Fruit fly (Drosophila melanogaster): ENCODE data around the gene Ns1.

The Ns1 gene

DNA sequence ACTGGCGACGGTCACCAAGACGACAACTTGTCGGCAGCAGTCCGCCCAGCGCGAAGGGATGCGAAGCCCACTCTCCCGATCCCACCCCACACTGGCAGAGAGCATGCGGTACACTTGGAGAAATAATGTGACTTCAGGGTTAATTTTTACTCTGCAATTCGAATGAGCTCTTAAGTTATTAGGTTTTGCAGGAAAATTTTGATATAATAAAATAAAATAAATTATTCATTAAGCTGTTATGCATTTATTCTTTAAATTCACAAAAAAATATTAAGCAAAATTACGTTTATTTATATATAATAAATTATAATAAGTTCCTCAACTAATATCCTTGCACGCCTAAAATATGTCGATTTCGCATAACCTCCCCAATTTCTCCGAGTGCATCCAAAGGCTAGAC is 23.6 kb downstream of the Ns1 start:
- TF ChIP-seq Sp1 (GFP tag; optimal IDR thresholded peaks at IDR 0.05) (no peak), rgr (GFP tag; optimal IDR thresholded peaks at IDR 0.05) (peak; percentile 18), foxo (GFP tag; optimal IDR thresholded peaks at IDR 0.05) (peak in 1 of 2 experiments; percentile 4), Abd-B (GFP tag; optimal IDR thresholded peaks at IDR 0.05) (no peak)

DNA sequence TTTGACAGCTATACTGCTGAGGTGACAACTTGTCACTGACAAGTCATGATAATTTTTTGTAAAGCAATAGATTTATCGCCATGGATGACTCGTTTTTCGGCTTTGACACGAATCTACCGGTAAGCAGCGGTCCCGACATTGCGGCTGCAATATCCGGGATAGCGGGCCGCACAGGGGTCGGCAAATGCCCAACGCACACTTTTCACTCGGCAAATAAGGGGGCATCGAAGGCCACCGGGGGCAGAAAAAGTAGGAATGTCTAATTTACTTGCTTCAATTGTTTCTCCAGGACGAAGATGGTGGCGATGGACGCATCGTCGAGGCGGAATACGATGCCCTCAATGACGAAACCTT is 28.9 kb downstream of the Ns1 start:
- no peak for TF ChIP-seq tai (GFP tag; optimal IDR thresholded peaks at IDR 0.05)
- TF ChIP-seq CrebA (GFP tag; optimal IDR thresholded peaks at IDR 0.05; ENCODE audit: borderline replicate concordance): no peak
- no peak for TF ChIP-seq h (GFP tag; optimal IDR thresholded peaks at IDR 0.05)
- TF ChIP-seq Hr83 (GFP tag; optimal IDR thresholded peaks at IDR 0.05; ENCODE audit: poor library complexity, severe bottlenecking): no peak
- TF ChIP-seq dsf (GFP tag; optimal IDR thresholded peaks at IDR 0.05; ENCODE audit: borderline replicate concordance): no peak

DNA sequence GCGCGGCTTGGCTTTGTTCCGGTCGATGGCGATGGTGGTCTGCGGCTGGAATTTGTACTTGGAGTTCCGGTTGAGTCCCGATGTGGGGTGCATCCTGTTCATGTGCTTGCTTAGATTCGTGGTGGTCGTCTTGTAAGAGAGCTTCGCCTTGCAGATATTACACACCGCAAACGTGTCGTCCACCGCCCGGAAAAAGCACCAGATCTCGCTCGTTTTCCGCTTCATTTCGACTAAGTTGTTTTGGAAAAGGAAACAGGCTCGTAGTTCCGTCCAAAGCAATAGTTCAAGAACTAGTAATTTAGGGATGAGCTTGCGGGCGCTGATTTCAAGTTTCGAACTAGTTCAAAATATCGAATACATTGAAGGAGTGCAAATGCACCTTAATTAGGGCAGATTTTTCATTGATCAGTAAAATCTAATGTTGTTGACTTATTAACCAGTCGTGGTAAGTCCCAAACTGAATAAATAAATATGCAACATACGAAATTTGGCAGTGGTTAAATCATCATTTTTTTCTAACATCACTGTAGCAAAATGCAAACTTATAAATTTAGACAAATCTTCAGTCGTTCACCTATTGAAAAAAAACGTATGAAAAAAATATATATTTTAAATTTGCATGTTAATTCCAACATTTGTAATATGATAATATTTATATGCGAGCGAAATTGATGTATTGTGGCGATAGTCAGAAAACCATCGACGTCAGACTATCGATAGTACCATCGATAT is 29.5 kb downstream of the Ns1 start, which contains the start of the genes bdwf and Patr-1:
TSS of gene bdwf (minus strand) at position 299 of the 732 bp plus-strand sequence.
TSS of gene Patr-1 (plus strand) at position 727 of the 732 bp plus-strand sequence.
- TF ChIP-seq OdsH (GFP tag; optimal IDR thresholded peaks at IDR 0.05): peak; percentile 19
- TF ChIP-seq HLH106 (tag; optimal IDR thresholded peaks at IDR 0.05): peak; percentile 26
- peak in 1 of 2 experiments; percentile 51 for TF ChIP-seq foxo (GFP tag; optimal IDR thresholded peaks at IDR 0.05)
- TF ChIP-seq Dif (GFP tag; optimal IDR thresholded peaks at IDR 0.05; ENCODE audit: partially characterized antibody): no peak
- no peak for TF ChIP-seq fru (GFP tag; optimal IDR thresholded peaks at IDR 0.05)
- peak; percentile 19 for TF ChIP-seq psq (GFP tag; optimal IDR thresholded peaks at IDR 0.05)
- TF ChIP-seq Jra (GFP tag; optimal IDR thresholded peaks at IDR 0.05): peak; percentile 77
- no peak for TF ChIP-seq tai (GFP tag; optimal IDR thresholded peaks at IDR 0.05)
- peak; percentile 32 for TF ChIP-seq dsf (GFP tag; optimal IDR thresholded peaks at IDR 0.05; ENCODE audit: borderline replicate concordance)
- peak; percentile 71 for TF ChIP-seq woc (GFP tag; optimal IDR thresholded peaks at IDR 0.05)
- TF ChIP-seq sv (GFP tag; optimal IDR thresholded peaks at IDR 0.05): peak; percentile 25

DNA sequence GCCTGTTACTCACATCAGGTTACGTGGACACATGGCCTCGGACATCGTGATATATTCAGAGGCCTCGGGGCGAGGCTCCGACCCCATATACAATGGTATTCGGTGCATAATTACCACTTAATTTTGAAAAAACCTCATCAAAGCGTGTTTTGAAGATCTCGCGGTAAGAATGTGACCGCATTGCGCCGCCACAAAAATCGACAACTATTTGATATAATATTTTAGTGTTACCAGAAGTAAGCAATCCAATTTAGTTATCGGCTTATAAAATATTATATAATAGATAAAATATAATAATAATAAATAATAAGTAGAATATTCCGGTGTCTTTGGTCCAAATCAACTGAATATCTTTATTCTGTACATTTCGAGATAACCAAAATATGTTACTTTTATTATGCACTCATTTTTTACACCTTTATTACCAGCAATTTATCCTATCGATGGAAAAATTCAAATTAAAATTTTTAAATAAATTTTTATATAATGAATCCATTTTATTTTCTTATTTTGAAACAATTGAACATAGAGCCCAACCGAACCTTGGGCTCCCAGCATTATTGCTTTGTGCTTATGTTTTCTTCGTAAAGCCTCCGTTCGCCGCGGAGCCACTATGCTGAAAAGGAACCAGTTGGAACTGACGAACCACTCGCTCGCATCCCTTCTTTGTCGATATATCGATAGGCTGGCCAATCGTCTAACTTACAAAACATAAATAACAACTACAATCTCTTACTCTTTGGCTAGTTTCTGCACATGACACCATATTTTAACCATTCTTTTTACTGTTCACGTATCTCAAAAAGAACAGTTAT is 32.3 kb downstream of the Ns1 start, which contains the start of the genes CG18213 and Trm7-32:
TSS of gene CG18213 (minus strand) at position 211 of the 815 bp plus-strand sequence.
TSS of gene Trm7-32 (plus strand) at position 690 of the 815 bp plus-strand sequence.
- TF ChIP-seq fru (GFP tag; optimal IDR thresholded peaks at IDR 0.05) (no peak), woc (GFP tag; optimal IDR thresholded peaks at IDR 0.05) (peak; percentile 52), Hnf4 (GFP tag; optimal IDR thresholded peaks at IDR 0.05) (peak; percentile 11)

DNA sequence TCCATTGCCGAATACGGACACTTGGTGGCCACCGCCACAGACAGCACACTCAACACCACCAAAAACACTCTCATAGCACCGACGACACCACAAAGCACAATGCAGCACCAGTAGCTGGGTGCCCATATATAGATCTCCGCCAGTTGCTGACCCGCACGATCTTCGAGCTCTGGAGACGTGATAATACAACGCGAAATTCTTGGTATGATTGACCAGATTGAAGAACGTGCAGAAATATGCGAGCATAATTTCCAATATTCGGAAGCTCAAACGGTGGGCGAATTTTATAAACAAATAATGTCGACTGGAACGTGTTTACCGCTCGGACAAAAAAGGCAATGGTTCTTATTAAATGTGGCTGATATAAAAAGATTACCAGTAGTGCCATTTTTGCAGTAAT is 36.5 kb downstream of the Ns1 start, which contains the start of gene CG4009:
TSS of gene CG4009 (minus strand) at position 101 of the 400 bp plus-strand sequence.
- TF ChIP-seq Myc (optimal IDR thresholded peaks at IDR 0.05) (no peak), h (GFP tag; optimal IDR thresholded peaks at IDR 0.05) (no peak), Hr83 (GFP tag; optimal IDR thresholded peaks at IDR 0.05; ENCODE audit: poor library complexity, severe bottlenecking) (no peak), CrebA (GFP tag; optimal IDR thresholded peaks at IDR 0.05; ENCODE audit: borderline replicate concordance) (no peak), HLH106 (tag; optimal IDR thresholded peaks at IDR 0.05) (no peak), brk (GFP tag; optimal IDR thresholded peaks at IDR 0.05) (no peak)

DNA sequence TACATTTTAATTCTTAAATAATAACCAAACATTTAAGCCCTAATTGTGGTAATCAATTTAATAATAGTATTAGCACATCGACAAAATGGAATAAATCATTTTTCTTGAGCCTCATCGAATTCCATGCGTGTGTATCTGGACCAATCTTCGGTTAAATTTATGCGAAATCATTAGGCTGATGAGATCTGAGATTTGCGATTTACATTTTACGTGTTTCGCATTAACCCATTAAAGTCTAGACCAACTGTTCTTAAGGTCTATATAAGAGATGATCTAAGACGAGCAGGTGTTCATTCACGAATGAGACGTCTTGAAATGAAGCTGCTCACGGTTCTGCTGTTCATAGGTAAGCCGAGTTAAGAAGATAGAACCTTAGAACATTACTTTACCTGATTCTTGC is 41.0 kb downstream of the Ns1 start, which contains the start of gene CG31268:
TSS of gene CG31268 (plus strand) at position 301 of the 400 bp plus-strand sequence.
- no peak for TF ChIP-seq CG9705 (GFP tag; optimal IDR thresholded peaks at IDR 0.05)
- no peak for TF ChIP-seq N (GFP tag; optimal IDR thresholded peaks at IDR 0.05)
- no peak for TF ChIP-seq OdsH (GFP tag; optimal IDR thresholded peaks at IDR 0.05)
- TF ChIP-seq Vsx2 (GFP tag; optimal IDR thresholded peaks at IDR 0.05; ENCODE audit: partially characterized antibody): no peak
- TF ChIP-seq ey (GFP tag; optimal IDR thresholded peaks at IDR 0.05): no peak
- no peak for TF ChIP-seq usp (GFP tag; optimal IDR thresholded peaks at IDR 0.05)
- TF ChIP-seq Jra (GFP tag; optimal IDR thresholded peaks at IDR 0.05): no peak
- no peak for TF ChIP-seq Mio (GFP tag; optimal IDR thresholded peaks at IDR 0.05)
- TF ChIP-seq GATAd (GFP tag; optimal IDR thresholded peaks at IDR 0.05): no peak
- no peak for TF ChIP-seq pan (optimal IDR thresholded peaks at IDR 0.05)
- TF ChIP-seq CG32264 (GFP tag; optimal IDR thresholded peaks at IDR 0.05): no peak
- no peak for TF ChIP-seq lola (GFP tag; optimal IDR thresholded peaks at IDR 0.05)
- no peak for TF ChIP-seq tai (GFP tag; optimal IDR thresholded peaks at IDR 0.05)
- no peak for TF ChIP-seq Hr78 (GFP tag; optimal IDR thresholded peaks at IDR 0.05)
- TF ChIP-seq HLH106 (tag; optimal IDR thresholded peaks at IDR 0.05): no peak
- TF ChIP-seq sv (GFP tag; optimal IDR thresholded peaks at IDR 0.05): no peak
- TF ChIP-seq fru (GFP tag; optimal IDR thresholded peaks at IDR 0.05): no peak
- TF ChIP-seq Sp1 (GFP tag; optimal IDR thresholded peaks at IDR 0.05): no peak
- TF ChIP-seq Dfd (GFP tag; optimal IDR thresholded peaks at IDR 0.05): no peak
- no peak for TF ChIP-seq Hr83 (GFP tag; optimal IDR thresholded peaks at IDR 0.05; ENCODE audit: poor library complexity, severe bottlenecking)
